Fruit fly (Drosophila melanogaster): ENCODE data around the gene bam.
A peak's percentile ranks its signal among the peaks of the same experiment; 100 is the strongest.

bam gene

DNA sequence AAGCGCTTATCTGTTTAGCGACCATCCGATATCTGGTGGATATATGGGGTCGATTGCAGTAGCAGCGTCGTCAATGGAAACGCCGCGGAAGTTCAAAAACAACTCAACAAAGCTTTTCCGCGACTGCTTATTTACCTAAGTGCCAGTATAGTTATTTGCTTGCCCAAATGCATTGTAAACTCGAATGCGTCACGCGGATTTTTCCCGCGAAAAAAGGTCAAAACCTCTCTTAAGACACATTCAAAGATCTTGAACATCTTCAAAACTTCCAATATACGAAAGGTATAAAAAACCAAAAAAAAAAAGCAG is 36.2 kb downstream of the bam start (continued):
- TF ChIP-seq CG31388 (GFP tag; optimal IDR thresholded peaks at IDR 0.05) (no peak), CG2199 (GFP tag; IDR thresholded peaks at IDR 0.05) (peak; percentile 65; the same call in 2 of the 3 replicates), vnd (GFP tag; IDR thresholded peaks at IDR 0.05; ENCODE audit: partially characterized antibody) (no peak), NC2α (GFP tag; optimal IDR thresholded peaks at IDR 0.05) (no peak), CG7963 (GFP tag; IDR thresholded peaks at IDR 0.05; ENCODE audit: partially characterized antibody) (no peak), PHDP (tag; optimal IDR thresholded peaks at IDR 0.05) (no peak), Dfd (GFP tag; optimal IDR thresholded peaks at IDR 0.05) (no peak), sima (GFP tag; optimal IDR thresholded peaks at IDR 0.05) (no peak), pros (GFP tag; optimal IDR thresholded peaks at IDR 0.05) (peak; percentile 29), chinmo (GFP tag; IDR thresholded peaks at IDR 0.05; ENCODE audit: partially characterized antibody) (no peak), ATbp (GFP tag; optimal IDR thresholded peaks at IDR 0.05) (peak; percentile 4), otp (GFP tag; IDR thresholded peaks at IDR 0.05) (0 out of 3 replicates have a peak, but pooled peaks have one; percentile 9), croc (GFP tag; conservative IDR thresholded peaks at IDR 0.05) (no peak), gsb (GFP tag; IDR thresholded peaks at IDR 0.05) (no peak), Fer3 (tag; optimal IDR thresholded peaks at IDR 0.05) (no peak), CG5245 (GFP tag; optimal IDR thresholded peaks at IDR 0.05) (no peak)

DNA sequence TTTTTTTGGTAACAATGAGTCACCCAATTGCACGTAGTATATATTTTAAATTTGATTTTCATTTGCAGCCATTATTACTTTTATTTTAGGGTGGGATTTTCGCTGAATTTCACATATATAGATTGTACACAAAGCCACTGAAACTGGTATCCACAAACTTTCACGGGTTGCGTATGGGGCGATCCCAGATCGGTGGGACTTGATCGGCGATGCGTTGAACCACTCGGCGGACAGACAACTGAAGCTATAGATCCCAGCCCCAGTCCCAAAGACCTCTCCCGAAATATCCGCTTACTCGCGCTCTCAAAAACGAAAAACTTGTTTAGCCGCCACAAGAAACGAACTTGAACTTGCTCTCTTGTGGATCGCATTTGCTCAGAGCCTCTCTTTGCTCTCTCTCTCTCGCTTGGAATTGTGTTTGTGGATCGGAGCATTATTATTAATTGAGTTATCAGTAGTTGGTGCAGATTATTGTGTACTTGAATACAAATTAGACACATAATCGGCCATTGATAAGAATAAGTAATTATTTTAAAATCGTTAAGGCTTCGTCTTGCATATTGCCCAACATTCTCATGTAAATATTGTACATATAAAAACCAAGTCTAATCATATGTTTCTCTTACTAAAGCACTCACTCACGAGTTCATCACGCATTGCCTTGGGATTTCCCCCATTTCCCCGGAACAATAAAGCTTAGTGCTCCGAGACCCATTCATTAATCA is 36.7 kb downstream of the bam start, which contains the start of gene Cad96Ca:
TSS of gene Cad96Ca (minus strand) at position 242 of the 725 bp plus-strand sequence.
- TF ChIP-seq CG32767 (GFP tag; IDR thresholded peaks at IDR 0.05) = no peak
- peak; percentile 90 to 92 for TF ChIP-seq Trl (optimal IDR thresholded peaks at IDR 0.05)
- no peak for TF ChIP-seq Trl (GFP tag; optimal IDR thresholded peaks at IDR 0.05)
- TF ChIP-seq CG12744 (GFP tag; optimal IDR thresholded peaks at IDR 0.05) = no peak
- peak; percentile 53; the same call in 1 of the 2 replicates for TF ChIP-seq vvl (GFP tag; IDR thresholded peaks at IDR 0.05)
- TF ChIP-seq Adf1 (GFP tag; IDR thresholded peaks at IDR 0.05) = no peak
- peak; percentile 17; the same call in 1 of the 2 replicates for TF ChIP-seq Bgb (GFP tag; IDR thresholded peaks at IDR 0.05; ENCODE audit: partially characterized antibody)
- no peak for TF ChIP-seq dysf (GFP tag; IDR thresholded peaks at IDR 0.05)
- TF ChIP-seq sisA (GFP tag; IDR thresholded peaks at IDR 0.05) = no peak
- TF ChIP-seq nmo (GFP tag; optimal IDR thresholded peaks at IDR 0.05) = no peak
- TF ChIP-seq z (GFP tag; IDR thresholded peaks at IDR 0.05) = peak; percentile 67; the same call in 1 of the 3 replicates
- no peak for TF ChIP-seq fd64A (GFP tag; optimal IDR thresholded peaks at IDR 0.05)
- peak; percentile 57 for TF ChIP-seq Jarid2 (GFP tag; optimal IDR thresholded peaks at IDR 0.05)
- TF ChIP-seq CG32532 (GFP tag; IDR thresholded peaks at IDR 0.05) = peak; percentile 45; the same call in 1 of the 2 replicates
- peak; percentile 40; the same call in 2 of the 3 replicates for TF ChIP-seq zen2 (GFP tag; IDR thresholded peaks at IDR 0.05; ENCODE audit: partially characterized antibody)
- TF ChIP-seq fd96Cb (tag; optimal IDR thresholded peaks at IDR 0.05) = no peak
- 0 out of 2 replicates have a peak, but pooled peaks have one; percentile 14 for TF ChIP-seq sob (GFP tag; IDR thresholded peaks at IDR 0.05)
- 0 out of 3 replicates have a peak, but pooled peaks have one; percentile 6 for TF ChIP-seq ken (GFP tag; IDR thresholded peaks at IDR 0.05)
- peak; percentile 4 for TF ChIP-seq CG17568 (GFP tag; optimal IDR thresholded peaks at IDR 0.05)
- TF ChIP-seq bbx (GFP tag; IDR thresholded peaks at IDR 0.05; ENCODE audit: partially characterized antibody) = 0 out of 2 replicates have a peak, but pooled peaks have one; percentile 18
- peak; percentile 66 for TF ChIP-seq yki (optimal IDR thresholded peaks at IDR 0.05)
- no peak for TF ChIP-seq toy (GFP tag; IDR thresholded peaks at IDR 0.05)
- 0 out of 4 replicates have a peak, but pooled peaks have one; percentile 36 for TF ChIP-seq chinmo (GFP tag; IDR thresholded peaks at IDR 0.05; ENCODE audit: partially characterized antibody)
- TF ChIP-seq CG11247 (GFP tag; IDR thresholded peaks at IDR 0.05) = peak; percentile 65
- TF ChIP-seq CG18011 (GFP tag; optimal IDR thresholded peaks at IDR 0.05) = peak; percentile 46
- TF ChIP-seq nom (GFP tag; optimal IDR thresholded peaks at IDR 0.05) = peak; percentile 46
- TF ChIP-seq sens (GFP tag) = peak; percentile 52
- peak; percentile 93 for TF ChIP-seq CG12769 (tag; optimal IDR thresholded peaks at IDR 0.05)
- no peak for TF ChIP-seq abd-A (tag; optimal IDR thresholded peaks at IDR 0.05)
- TF ChIP-seq wek (GFP tag; optimal IDR thresholded peaks at IDR 0.05) = no peak
